Worm (Caenorhabditis elegans): Measurements from ENCODE around the gene sri-47.
"Not testable (repeated sequence)": the region's sequence is repeated elsewhere in the genome, so short reads cannot be mapped to it uniquely, and the experiment has no call there.

Gene sri-47

DNA sequence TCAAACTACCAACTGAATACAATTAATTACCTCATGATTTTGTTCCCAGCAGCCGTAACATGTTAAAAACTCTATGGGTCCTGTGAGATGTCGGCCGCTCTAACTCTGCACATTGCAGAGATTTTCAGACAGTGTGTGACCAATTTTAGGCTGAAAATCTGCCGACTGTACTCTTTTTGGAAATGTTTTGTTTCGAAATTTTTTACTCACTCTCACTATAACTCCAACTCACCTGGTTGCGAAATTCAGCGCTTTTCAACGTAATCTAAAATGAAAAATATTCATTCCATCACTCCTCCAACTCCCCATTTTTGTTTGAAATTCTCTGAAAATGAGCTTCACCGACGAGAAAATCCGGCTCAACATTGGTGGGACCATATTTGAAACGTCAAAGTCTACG is 7.2 kb upstream of the sri-47 start, which contains the start of the genes F22E5.13 and F22E5.6:
F22E5.13 (minus strand) TSS at position 101 of the 400 bp plus-strand sequence.
F22E5.6 (plus strand) TSS at position 297 of the 400 bp plus-strand sequence.
- TF ChIP-seq nhr-237 (tag; optimal IDR thresholded peaks at IDR 0.05): no peak
- TF ChIP-seq ztf-11 (tag; optimal IDR thresholded peaks at IDR 0.05): no peak
- TF ChIP-seq snu-23 (GFP tag; optimal IDR thresholded peaks at IDR 0.05): no peak
- no peak for TF ChIP-seq ceh-8 (GFP tag; optimal IDR thresholded peaks at IDR 0.05)
- no peak for TF ChIP-seq xbp-1 (tag; optimal IDR thresholded peaks at IDR 0.05)
- TF ChIP-seq C04F5.9 (tag; optimal IDR thresholded peaks at IDR 0.05): no peak
- TF ChIP-seq lin-15B (tag; optimal IDR thresholded peaks at IDR 0.05): no peak
- no peak for TF ChIP-seq C34B4.2 (tag; optimal IDR thresholded peaks at IDR 0.05)
- TF ChIP-seq blmp-1 (tag; optimal IDR thresholded peaks at IDR 0.05): no peak
- no peak for TF ChIP-seq lin-13 (GFP tag; optimal IDR thresholded peaks at IDR 0.05)
- no peak for TF ChIP-seq dpl-1 (GFP tag; optimal IDR thresholded peaks at IDR 0.05)
- no peak for TF ChIP-seq lin-35 (GFP tag; optimal IDR thresholded peaks at IDR 0.05)
- no peak for TF ChIP-seq isw-1 (GFP tag; IDR thresholded peaks at IDR 0.05)
- TF ChIP-seq lin-39 (tag; optimal IDR thresholded peaks at IDR 0.05): no peak
- no peak for TF ChIP-seq sox-4 (tag; optimal IDR thresholded peaks at IDR 0.05)

DNA sequence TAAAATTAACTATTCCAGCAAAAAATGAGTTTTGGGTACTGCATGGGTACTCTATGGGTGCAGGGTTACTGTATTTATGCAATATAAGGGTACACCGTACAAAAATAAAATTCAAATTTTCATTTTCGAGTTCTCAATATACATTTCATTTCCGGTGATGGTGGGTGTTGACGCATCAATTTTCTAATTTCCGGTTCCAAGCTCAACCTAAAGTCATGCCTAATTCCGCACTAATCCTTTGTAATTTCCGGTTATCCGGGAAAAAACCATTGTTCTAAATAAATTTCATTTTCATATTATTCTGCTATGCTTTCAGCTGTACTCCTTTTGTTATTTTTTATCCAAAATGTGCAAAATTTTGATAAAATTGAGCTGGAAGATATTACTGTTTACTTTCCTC is 2.7 kb downstream of the sri-47 start, which contains the start of gene gcy-21:
gcy-21 (plus strand) TSS at position 301 of the 400 bp plus-strand sequence.
- no peak for TF ChIP-seq fkh-4 (tag; optimal IDR thresholded peaks at IDR 0.05; ENCODE audit: borderline replicate concordance)
- TF ChIP-seq nhr-76 (tag; optimal IDR thresholded peaks at IDR 0.05): no peak
- peak; percentile 7 for TF ChIP-seq fkh-8 (tag; optimal IDR thresholded peaks at IDR 0.05)
- no peak for TF ChIP-seq nhr-11 (tag; optimal IDR thresholded peaks at IDR 0.05)
- no peak for TF ChIP-seq mef-2 (tag; optimal IDR thresholded peaks at IDR 0.05)
- TF ChIP-seq pqm-1 (tag; optimal IDR thresholded peaks at IDR 0.05): no peak
- no peak for TF ChIP-seq efl-1 (optimal IDR thresholded peaks at IDR 0.05)
- peak in 1 of 2 experiments; percentile 13 for TF ChIP-seq efl-1 (GFP tag; optimal IDR thresholded peaks at IDR 0.05 in 1 of 2)
- no peak for TF ChIP-seq ceh-82 (tag; optimal IDR thresholded peaks at IDR 0.05)
- TF ChIP-seq unc-30 (tag; optimal IDR thresholded peaks at IDR 0.05): no peak
- no peak for TF ChIP-seq zip-4 (GFP tag; optimal IDR thresholded peaks at IDR 0.05)
- no peak for TF ChIP-seq ces-1 (GFP tag; optimal IDR thresholded peaks at IDR 0.05)
- TF ChIP-seq nhr-12 (tag; optimal IDR thresholded peaks at IDR 0.05): no peak
- no peak for TF ChIP-seq nhr-28 (tag; optimal IDR thresholded peaks at IDR 0.05)
- no peak for TF ChIP-seq nhr-85 (tag)
- TF ChIP-seq pax-3 (tag; optimal IDR thresholded peaks at IDR 0.05): no peak

DNA sequence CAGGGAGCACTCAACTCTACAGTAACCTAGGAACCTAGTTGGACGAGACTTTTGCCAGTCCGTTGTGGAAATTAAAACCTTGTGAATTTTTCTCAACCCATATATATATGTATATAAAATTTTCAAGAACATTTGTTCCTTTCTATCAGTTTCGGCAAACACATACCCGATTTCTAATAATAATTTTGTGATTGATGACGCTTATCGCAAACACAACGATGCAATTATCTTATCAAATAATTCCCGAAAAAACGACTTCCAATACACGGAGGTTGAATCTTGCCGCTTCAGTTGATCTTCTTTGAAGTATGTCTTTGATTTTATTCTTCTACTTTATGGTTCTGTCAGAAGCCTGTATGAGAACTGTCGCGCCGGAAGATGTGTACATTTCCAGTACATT is 8.4 kb downstream of the sri-47 start, which contains the start of gene F22E5.2:
F22E5.2 (plus strand) TSS at position 301 of the 400 bp plus-strand sequence.
- TF ChIP-seq lin-13 (GFP tag; optimal IDR thresholded peaks at IDR 0.05); rnt-1 (tag; optimal IDR thresholded peaks at IDR 0.05); nhr-90 (tag; optimal IDR thresholded peaks at IDR 0.05; ENCODE audit: poor library complexity): not testable (repeated sequence)

DNA sequence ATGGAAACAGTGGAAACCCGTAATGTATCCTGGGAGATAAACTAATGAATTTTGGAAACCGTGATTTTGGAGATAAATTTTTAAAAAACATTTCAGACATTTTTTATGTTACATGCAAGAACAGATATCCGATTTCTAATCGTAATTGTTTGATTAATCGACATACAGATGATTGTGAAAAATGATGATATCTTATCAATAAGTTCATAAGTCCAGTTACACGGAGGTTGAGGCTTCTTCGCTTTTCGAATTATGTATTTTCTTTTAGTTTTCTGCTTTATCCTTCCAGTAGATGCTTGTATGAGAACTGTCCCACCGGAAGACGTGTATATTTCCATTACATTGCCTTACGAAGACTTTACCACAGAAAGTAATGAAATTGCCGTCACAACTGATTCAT is 8.9 kb downstream of the sri-47 start, which contains the start of gene F22E5.22:
F22E5.22 (plus strand) TSS at position 301 of the 400 bp plus-strand sequence.
- TF ChIP-seq mef-2 (tag; optimal IDR thresholded peaks at IDR 0.05) (no peak), tbx-2 (tag; optimal IDR thresholded peaks at IDR 0.05) (no peak), nhr-77 (tag; optimal IDR thresholded peaks at IDR 0.05) (no peak), efl-3 (GFP tag; optimal IDR thresholded peaks at IDR 0.05) (no peak), zip-4 (GFP tag; optimal IDR thresholded peaks at IDR 0.05) (no peak), ztf-11 (tag; optimal IDR thresholded peaks at IDR 0.05) (no peak), efl-1 (optimal IDR thresholded peaks at IDR 0.05) (no peak), efl-1 (GFP tag; optimal IDR thresholded peaks at IDR 0.05 in 1 of 2) (no peak), C34B4.2 (tag; optimal IDR thresholded peaks at IDR 0.05) (no peak), nhr-19 (GFP tag; conservative IDR thresholded peaks at IDR 0.05) (no peak), F16B12.6 (tag; optimal IDR thresholded peaks at IDR 0.05) (no peak), fos-1 (tag; optimal IDR thresholded peaks at IDR 0.05) (no peak), egl-13 (tag; optimal IDR thresholded peaks at IDR 0.05) (no peak), pag-3 (tag; optimal IDR thresholded peaks at IDR 0.05; ENCODE audit: borderline replicate concordance, insufficient read depth) (no peak)
